Fruit fly (Drosophila melanogaster) whole organism, embryonic: ENCODE results near the gene CG16727.

Experiments used
- Ada2b ChIP-seq: fragments of 200-800 bp; sonication (Bioruptor generic); IDR thresholded peaks from 2 replicates; pipeline ENCODE4 v1.3.6; 2022; ENCODE audit warnings: missing biosample characterization, missing genetic modification characterization
- Bgb ChIP-seq: fragments of 200-800 bp; sonication (Bioruptor generic); IDR thresholded peaks from 2 replicates; pipeline ENCODE4 v1.3.6; 2022; ENCODE audit warnings: missing biosample characterization, missing genetic modification characterization; ENCODE audit not compliant: partially characterized antibody
- CG10366 ChIP-seq: fragments of 200-800 bp; sonication (Bioruptor generic); IDR thresholded peaks from 2 replicates; pipeline ENCODE4 v1.3.6; 2022; ENCODE audit warnings: missing biosample characterization, missing genetic modification characterization
- CG11504 ChIP-seq: fragments of 200-800 bp; sonication (Bioruptor generic); optimal IDR thresholded peaks from 3 replicates; lab custom pipeline; 2019; ENCODE audit warnings: missing biosample characterization, mild to moderate bottlenecking, missing genetic modification characterization, moderate library complexity
- CG1233 ChIP-seq: fragments of 200-800 bp; sonication (Bioruptor generic); optimal IDR thresholded peaks from 4 replicates; lab custom pipeline; 2018; ENCODE audit warnings: missing biosample characterization, mild to moderate bottlenecking, missing genetic modification characterization
- CG13287 ChIP-seq: fragments of 200-800 bp; sonication (Bioruptor generic); IDR thresholded peaks from 2 replicates; pipeline ENCODE4 v1.3.6; 2022; ENCODE audit warnings: missing biosample characterization, missing genetic modification characterization; ENCODE audit not compliant: partially characterized antibody
- CG17612 ChIP-seq: fragments of 200-800 bp; sonication (Bioruptor generic); IDR thresholded peaks from 2 replicates; pipeline ENCODE4 v1.3.6; 2022; ENCODE audit warnings: missing biosample characterization, missing genetic modification characterization
- CG18764 ChIP-seq: fragments of 200-800 bp; sonication (Bioruptor generic); optimal IDR thresholded peaks from 3 replicates; lab custom pipeline; 2016; ENCODE audit warnings: missing biosample characterization, missing genetic modification characterization
- CG34224 ChIP-seq: fragments of 200-800 bp; sonication (Bioruptor generic); IDR thresholded peaks from 3 replicates; pipeline ENCODE4 v1.3.6; 2022; ENCODE audit warnings: missing biosample characterization, missing genetic modification characterization; ENCODE audit not compliant: partially characterized antibody
- CG4820 ChIP-seq: fragments of 200-800 bp; sonication (Bioruptor generic); optimal IDR thresholded peaks from 3 replicates; lab custom pipeline; 2016; ENCODE audit warnings: missing biosample characterization, missing genetic modification characterization
- CG7839 ChIP-seq: fragments of 200-800 bp; sonication (Bioruptor generic); optimal IDR thresholded peaks from 3 replicates; lab custom pipeline; 2018; ENCODE audit warnings: missing biosample characterization, mild to moderate bottlenecking, missing genetic modification characterization, moderate library complexity
- CG9797 ChIP-seq: fragments of 200-800 bp; sonication (Bioruptor generic); optimal IDR thresholded peaks from 3 replicates; lab custom pipeline; 2018; ENCODE audit warnings: missing biosample characterization, mild to moderate bottlenecking, missing genetic modification characterization
- CTCF ChIP-seq: fragments of 200-800 bp; sonication (Bioruptor generic); optimal IDR thresholded peaks from 2 replicates; lab custom pipeline; 2017; ENCODE audit warnings: missing biosample characterization, mild to moderate bottlenecking, missing genetic modification characterization, moderate library complexity
- Camta ChIP-seq: fragments of 200-800 bp; sonication (Bioruptor generic); optimal IDR thresholded peaks from 2 replicates; lab custom pipeline; 2016; ENCODE audit warnings: missing biosample characterization, missing genetic modification characterization
- Dll ChIP-seq: fragments of 200-800 bp; sonication (Bioruptor generic); IDR thresholded peaks from 4 replicates; pipeline ENCODE4 v1.3.6; 2022; ENCODE audit warnings: missing biosample characterization, missing genetic modification characterization; ENCODE audit not compliant: partially characterized antibody
- ERR ChIP-seq: fragments of 200-800 bp; sonication (Bioruptor generic); optimal IDR thresholded peaks from 2 replicates; lab custom pipeline; 2016; ENCODE audit warnings: missing biosample characterization, missing genetic modification characterization
- Eip74EF ChIP-seq, 2 experiments: fragments of 200-800 bp in 1 of 2; fragments of >200 bp in 1 of 2; sonication (Bioruptor generic) in 1 of 2; optimal IDR thresholded peaks; 2 replicates each; lab custom pipeline; 2017 to 2019; ENCODE audit warnings: missing biosample characterization in 2 of 2, missing genetic modification characterization in 2 of 2, mild to moderate bottlenecking in 1 of 2, moderate library complexity in 1 of 2
- HLHmδ ChIP-seq: fragments of 200-800 bp; sonication (Bioruptor generic); optimal IDR thresholded peaks from 2 replicates; lab custom pipeline; 2018; ENCODE audit warnings: missing biosample characterization, mild to moderate bottlenecking, missing genetic modification characterization, moderate library complexity
- NFAT ChIP-seq: fragments of 200-800 bp; sonication (Bioruptor generic); IDR thresholded peaks from 2 replicates; pipeline ENCODE4 v1.3.6; 2022; ENCODE audit warnings: missing biosample characterization, missing genetic modification characterization
- Opbp ChIP-seq: fragments of 200-800 bp; sonication (Bioruptor generic); IDR thresholded peaks from 3 replicates; pipeline ENCODE4 v1.3.6; 2022; ENCODE audit warnings: missing biosample characterization, missing genetic modification characterization; ENCODE audit not compliant: partially characterized antibody
- PHDP ChIP-seq: fragments of 200-800 bp; sonication (Bioruptor generic); optimal IDR thresholded peaks from 3 replicates; lab custom pipeline; 2018; ENCODE audit warnings: missing biosample characterization, mild to moderate bottlenecking, missing genetic modification characterization, moderate library complexity
- Trl ChIP-seq, 3 experiments: fragments of >200 bp in 2 of 3; fragments of 200-800 bp in 1 of 3; sonication (Bioruptor generic) in 1 of 3; optimal IDR thresholded peaks; 2 replicates in 1 of 3; 3 replicates in 2 of 3; lab custom pipeline; 2016 to 2017; ENCODE audit warnings: missing biosample characterization in 1 of 3, missing genetic modification characterization in 1 of 3
- Usf ChIP-seq: fragments of 200-800 bp; sonication (Bioruptor generic); optimal IDR thresholded peaks from 2 replicates; lab custom pipeline; 2017; ENCODE audit warnings: missing genotype, missing biosample characterization, missing genetic modification characterization
- Xbp1 ChIP-seq: fragments of 200-800 bp; sonication (Bioruptor generic); optimal IDR thresholded peaks from 3 replicates; lab custom pipeline; 2016; ENCODE audit warnings: missing biosample characterization, mild to moderate bottlenecking, missing genetic modification characterization
- abd-A ChIP-seq: fragments of 200-800 bp; sonication (Bioruptor generic); optimal IDR thresholded peaks from 3 replicates; lab custom pipeline; 2019; ENCODE audit warnings: missing biosample characterization, mild to moderate bottlenecking, missing genetic modification characterization, moderate library complexity
- amos ChIP-seq: fragments of 200-800 bp; sonication (Bioruptor generic); IDR thresholded peaks from 2 replicates; pipeline ENCODE4 v1.3.6; 2022; ENCODE audit warnings: missing biosample characterization, missing genetic modification characterization; ENCODE audit not compliant: partially characterized antibody
- ato ChIP-seq: fragments of 200-800 bp; sonication (Bioruptor generic); IDR thresholded peaks from 2 replicates; pipeline ENCODE4 v1.3.6; 2022; ENCODE audit warnings: missing biosample characterization, missing genetic modification characterization; ENCODE audit not compliant: partially characterized antibody
- bbx ChIP-seq: fragments of 200-800 bp; sonication (Bioruptor generic); IDR thresholded peaks from 2 replicates; pipeline ENCODE4 v1.3.6; 2022; ENCODE audit warnings: missing biosample characterization, missing genetic modification characterization; ENCODE audit not compliant: partially characterized antibody
- corto ChIP-seq: fragments of 200-800 bp; sonication (Bioruptor generic); optimal IDR thresholded peaks from 2 replicates; lab custom pipeline; 2016; ENCODE audit warnings: missing biosample characterization, mild to moderate bottlenecking, missing genetic modification characterization, moderate library complexity
- gcm ChIP-seq: fragments of 200-800 bp; sonication (Bioruptor generic); optimal IDR thresholded peaks from 2 replicates; lab custom pipeline; 2019; ENCODE audit warnings: missing biosample characterization, mild to moderate bottlenecking, missing genetic modification characterization, moderate library complexity
- hbn ChIP-seq: fragments of 200-800 bp; sonication (Bioruptor generic); IDR thresholded peaks from 2 replicates; pipeline ENCODE4 v1.3.6; 2022; ENCODE audit warnings: missing biosample characterization, missing genetic modification characterization; ENCODE audit not compliant: partially characterized antibody
- hkb ChIP-seq, 2 experiments: fragments of 200-800 bp in 1 of 2; fragments of >200 bp in 1 of 2; sonication (Bioruptor generic) in 1 of 2; IDR thresholded peaks in 1 of 2; optimal IDR thresholded peaks in 1 of 2; 2 replicates each; pipeline versions ENCODE4 v1.3.6 to Lab custom; 2017 to 2022; ENCODE audit warnings: missing biosample characterization in 1 of 2, missing genetic modification characterization in 1 of 2
- inv ChIP-seq: fragments of 200-800 bp; sonication (Bioruptor generic); IDR thresholded peaks from 2 replicates; pipeline ENCODE4 v1.3.6; 2022; ENCODE audit warnings: missing biosample characterization, missing genetic modification characterization; ENCODE audit not compliant: partially characterized antibody
- kni ChIP-seq: fragments of 200-800 bp; sonication (Bioruptor generic); optimal IDR thresholded peaks from 3 replicates; lab custom pipeline; 2017; ENCODE audit warnings: mild to moderate bottlenecking, missing biosample characterization, missing genetic modification reagents, missing genetic modification characterization
- mld ChIP-seq: fragments of 200-800 bp; sonication (Bioruptor generic); IDR thresholded peaks from 3 replicates; pipeline ENCODE4 v1.3.6; 2022; ENCODE audit warnings: missing biosample characterization, missing genetic modification characterization; ENCODE audit not compliant: partially characterized antibody
- nom ChIP-seq: fragments of 200-800 bp; sonication (Bioruptor generic); optimal IDR thresholded peaks from 2 replicates; lab custom pipeline; 2017; ENCODE audit warnings: missing biosample characterization, missing genetic modification characterization, mild to moderate bottlenecking, moderate library complexity, missing genetic modification reagents
- pros ChIP-seq: fragments of 200-800 bp; sonication (Bioruptor generic); optimal IDR thresholded peaks from 3 replicates; lab custom pipeline; 2019; ENCODE audit warnings: missing biosample characterization, mild to moderate bottlenecking, missing genetic modification characterization, moderate library complexity
- salm ChIP-seq: fragments of 200-800 bp; sonication (Bioruptor generic); optimal IDR thresholded peaks from 2 replicates; lab custom pipeline; 2018; ENCODE audit warnings: missing biosample characterization, mild to moderate bottlenecking, missing genetic modification characterization
- sd ChIP-seq: fragments of 200-800 bp; sonication (Bioruptor generic); optimal IDR thresholded peaks from 3 replicates; lab custom pipeline; 2018; ENCODE audit warnings: missing biosample characterization, mild to moderate bottlenecking, missing genetic modification characterization, moderate library complexity
- tna ChIP-seq: fragments of 200-800 bp; sonication (Bioruptor generic); IDR thresholded peaks from 2 replicates; pipeline ENCODE4 v1.3.6; 2022; ENCODE audit warnings: missing biosample characterization, missing genetic modification characterization; ENCODE audit not compliant: partially characterized antibody
- trh ChIP-seq: fragments of 200-800 bp; sonication (Bioruptor generic); optimal IDR thresholded peaks from 2 replicates; lab custom pipeline; 2016; ENCODE audit warnings: missing biosample characterization, missing genetic modification characterization
- unc-4 ChIP-seq: fragments of 200-800 bp; sonication (Bioruptor generic); IDR thresholded peaks from 2 replicates; pipeline ENCODE4 v1.3.6; 2022; ENCODE audit warnings: missing biosample characterization, missing genetic modification characterization; ENCODE audit not compliant: partially characterized antibody
- unpg ChIP-seq: fragments of 200-800 bp; sonication (Bioruptor generic); optimal IDR thresholded peaks from 3 replicates; lab custom pipeline; 2018; ENCODE audit warnings: missing biosample characterization, mild to moderate bottlenecking, missing genetic modification characterization, moderate library complexity
- vvl ChIP-seq: fragments of 200-800 bp; sonication (Bioruptor generic); IDR thresholded peaks from 2 replicates; pipeline ENCODE4 v1.3.6; 2022; ENCODE audit warnings: missing biosample characterization, missing genetic modification characterization
- z ChIP-seq: fragments of 200-800 bp; sonication (Bioruptor generic); IDR thresholded peaks from 3 replicates; pipeline ENCODE4 v1.3.6; 2022; ENCODE audit warnings: missing biosample characterization, missing genetic modification characterization

The CG16727 gene

DNA sequence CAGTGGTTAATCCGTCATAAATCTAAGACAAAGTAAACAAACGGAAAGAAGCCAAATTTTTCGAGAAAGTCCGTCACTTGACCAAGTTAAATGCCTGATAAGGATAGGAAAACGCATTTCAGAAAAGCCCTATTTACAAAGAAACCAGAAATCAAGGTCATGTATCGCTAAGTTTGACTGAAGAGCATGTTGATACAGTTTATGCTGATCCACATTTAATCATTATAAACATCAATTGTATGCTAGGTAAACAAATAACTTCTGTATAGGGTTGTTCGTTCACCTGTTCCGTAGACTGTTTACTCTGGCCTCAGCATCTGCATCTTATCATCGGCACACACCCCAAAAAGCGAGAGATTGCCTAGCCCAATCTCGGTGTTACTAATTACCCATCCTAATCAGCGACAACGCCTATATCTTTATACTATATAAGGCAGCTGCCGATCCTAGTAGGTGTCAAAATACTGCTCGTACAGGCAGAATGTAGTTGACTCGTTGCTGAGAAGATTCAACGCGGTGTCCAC lies at the start of gene CG16727 (continued):
- TF ChIP-seq amos (GFP tag; lab: Robert Waterston, UW): no peak
- no peak for TF ChIP-seq CG1233 (GFP tag; lab: Kevin White, UChicago)
- no peak for TF ChIP-seq NFAT (GFP tag; lab: Robert Waterston, UW)
- TF ChIP-seq nom (GFP tag; lab: Kevin White, UChicago): no peak
- no peak for TF ChIP-seq Usf (GFP tag; lab: Kevin White, UChicago)
- no peak for TF ChIP-seq Camta
- TF ChIP-seq Dll (GFP tag; lab: Robert Waterston, UW): no peak
- TF ChIP-seq CG9797 (GFP tag; lab: Kevin White, UChicago): no peak
- no peak for TF ChIP-seq ERR (GFP tag; lab: Kevin White, UChicago)
- TF ChIP-seq CG10366 (GFP tag; lab: Robert Waterston, UW): no peak

DNA sequence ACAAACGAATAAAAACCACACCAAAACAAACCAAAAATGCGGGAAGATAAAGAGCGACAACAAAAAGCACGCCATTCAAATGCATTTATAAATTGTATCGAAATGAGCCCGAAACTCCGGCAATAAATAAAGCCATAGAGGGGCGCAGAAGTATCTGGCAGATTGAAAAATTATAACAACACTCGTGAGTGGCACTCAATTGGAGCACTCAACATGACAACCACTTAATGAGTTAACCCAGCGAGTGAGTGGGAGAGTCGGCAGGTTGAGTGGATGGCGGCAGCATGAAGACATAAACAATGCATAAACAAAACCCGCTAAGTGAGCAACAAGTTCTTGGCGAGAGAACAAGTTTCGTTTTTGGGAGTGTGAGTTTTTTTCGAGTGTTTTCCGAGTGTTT lies 44.4 kb upstream of the CG16727 start:
- TF ChIP-seq vvl (GFP tag; lab: Robert Waterston, UW) (0 out of 2 replicates have a peak, but pooled peaks have one; percentile 13), bbx (GFP tag; lab: Robert Waterston, UW) (peak; percentile 71), Trl (optimal IDR thresholded peaks at IDR 0.05; lab: Kevin White, UChicago) (peak; percentile 68 to 83), Trl (GFP tag; optimal IDR thresholded peaks at IDR 0.05; lab: Kevin White, UChicago) (no peak), kni (GFP tag; lab: Kevin White, UChicago) (peak; percentile 83), CG18764 (GFP tag; lab: Kevin White, UChicago) (no peak), trh (GFP tag; lab: Kevin White, UChicago) (no peak), hkb (optimal IDR thresholded peaks at IDR 0.05; lab: Kevin White, UChicago) (peak; percentile 86), hkb (GFP tag; IDR thresholded peaks at IDR 0.05; lab: Robert Waterston, UW) (no peak), unpg (GFP tag; lab: Kevin White, UChicago) (no peak), CTCF (no peak), corto (GFP tag; lab: Kevin White, UChicago) (peak; percentile 11), PHDP (no peak), sd (tag; lab: Kevin White, UChicago) (peak; percentile 70), ato (GFP tag; lab: Robert Waterston, UW) (0 out of 2 replicates have a peak, but pooled peaks have one; percentile 27), Eip74EF (GFP tag; optimal IDR thresholded peaks at IDR 0.05; lab: Kevin White, UChicago) (peak in 1 of 2 experiments; percentile 6), CG7839 (tag; lab: Kevin White, UChicago) (no peak), abd-A (tag; lab: Kevin White, UChicago) (peak; percentile 93), CG11504 (tag; lab: Kevin White, UChicago) (no peak), Bgb (peak; percentile 64; the same call in 1 of the 2 replicates), Ada2b (GFP tag; lab: Robert Waterston, UW) (no peak), inv (GFP tag; lab: Robert Waterston, UW) (no peak), pros (peak; percentile 15), CG4820 (no peak), hbn (GFP tag; lab: Robert Waterston, UW) (peak; percentile 29; the same call in 1 of the 2 replicates), CG17612 (no peak), z (peak; percentile 100), tna (GFP tag; lab: Robert Waterston, UW) (peak; percentile 52; the same call in 1 of the 2 replicates), CG13287 (peak; percentile 76), amos (GFP tag; lab: Robert Waterston, UW) (peak; percentile 44; the same call in 1 of the 2 replicates), Opbp (peak; percentile 34; the same call in 1 of the 3 replicates), CG34224 (peak; percentile 69), HLHmδ (no peak), salm (tag; lab: Kevin White, UChicago) (peak; percentile 57), unc-4 (GFP tag; lab: Robert Waterston, UW) (peak; percentile 57), mld (GFP tag; lab: Robert Waterston, UW) (peak; percentile 20; the same call in 1 of the 3 replicates), Xbp1 (no peak), gcm (GFP tag; lab: Kevin White, UChicago) (peak; percentile 69)
